Worm (Caenorhabditis elegans): Measurements from ENCODE around the gene Y62F5A.9.

DNA sequence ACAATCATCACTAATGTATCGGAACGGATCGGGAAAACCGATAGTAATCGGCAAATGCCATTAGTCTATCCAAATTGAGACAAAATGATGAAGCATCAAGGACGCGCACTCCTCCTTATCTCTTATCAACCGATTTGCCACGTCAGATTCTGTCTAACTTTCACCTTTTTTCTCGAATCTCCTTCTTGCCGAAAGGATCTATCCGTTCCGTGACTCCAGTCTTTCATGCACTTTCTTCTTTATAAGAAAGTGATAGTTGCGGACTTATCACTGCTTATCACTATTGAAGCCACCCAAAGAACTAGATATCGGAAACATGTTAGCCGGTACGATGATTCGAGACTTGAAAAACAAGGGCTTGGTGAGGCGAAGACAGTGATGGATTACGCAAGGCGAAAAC, 36.7 kb downstream of the Y62F5A.9 start:
- TF ChIP-seq sea-1 (GFP tag; conservative IDR thresholded peaks at IDR 0.05) (no peak), aly-1 (tag; optimal IDR thresholded peaks at IDR 0.05) (no peak)
